Fruit fly (Drosophila melanogaster) whole organism, embryonic: ENCODE data around the gene bsf.

ENCODE experiments used
- CG10321 ChIP-seq: fragments of 200-800 bp; sonication (Bioruptor generic); IDR thresholded peaks from 2 replicates; pipeline ENCODE4 v1.3.6; 2022; ENCODE audit warnings: missing biosample characterization, missing genetic modification characterization
- CG11093 ChIP-seq: fragments of 200-800 bp; sonication (Bioruptor generic); IDR thresholded peaks from 3 replicates; pipeline ENCODE4 v1.3.6; 2022; ENCODE audit warnings: missing biosample characterization, missing genetic modification characterization
- CG13424 ChIP-seq: fragments of 200-800 bp; sonication (Bioruptor generic); optimal IDR thresholded peaks from 2 replicates; lab custom pipeline; 2019; ENCODE audit warnings: missing biosample characterization, mild to moderate bottlenecking, missing genetic modification characterization, moderate library complexity
- CG14014 ChIP-seq: fragments of 200-800 bp; sonication (Bioruptor generic); IDR thresholded peaks from 2 replicates; pipeline ENCODE4 v1.3.6; 2022; ENCODE audit warnings: missing biosample characterization, missing genetic modification characterization
- CG1603 ChIP-seq: fragments of 200-800 bp; sonication (Bioruptor generic); optimal IDR thresholded peaks from 2 replicates; lab custom pipeline; 2019; ENCODE audit warnings: missing biosample characterization, mild to moderate bottlenecking, missing genetic modification characterization, moderate library complexity
- CG18599 ChIP-seq: fragments of 200-800 bp; sonication (Bioruptor generic); optimal IDR thresholded peaks from 3 replicates; lab custom pipeline; 2017; ENCODE audit warnings: missing biosample characterization, missing genetic modification characterization, mild to moderate bottlenecking, moderate library complexity, missing genetic modification reagents
- CG18619 ChIP-seq: fragments of 200-800 bp; sonication (Bioruptor generic); optimal IDR thresholded peaks from 3 replicates; lab custom pipeline; 2017; ENCODE audit warnings: missing biosample characterization, mild to moderate bottlenecking, missing genetic modification characterization
- CG2875 ChIP-seq: fragments of 200-800 bp; sonication (Bioruptor generic); optimal IDR thresholded peaks from 2 replicates; lab custom pipeline; 2017; ENCODE audit warnings: missing biosample characterization, mild to moderate bottlenecking, missing genetic modification characterization, missing genetic modification reagents
- CG30020 ChIP-seq: fragments of 200-800 bp; optimal IDR thresholded peaks from 2 replicates; lab custom pipeline; 2019; ENCODE audit warnings: missing biosample characterization, mild to moderate bottlenecking, missing genetic modification characterization, moderate library complexity
- CG31388 ChIP-seq: fragments of 200-800 bp; sonication (Bioruptor generic); optimal IDR thresholded peaks from 2 replicates; lab custom pipeline; 2016; ENCODE audit warnings: missing biosample characterization, missing genetic modification characterization
- CG3995 ChIP-seq: fragments of 200-800 bp; sonication (Bioruptor generic); optimal IDR thresholded peaks from 3 replicates; lab custom pipeline; 2016; ENCODE audit warnings: missing biosample characterization, missing genetic modification characterization
- CG4282 ChIP-seq: fragments of 200-800 bp; sonication (Bioruptor generic); optimal IDR thresholded peaks from 2 replicates; lab custom pipeline; 2016; ENCODE audit warnings: missing biosample characterization, missing genetic modification characterization
- CG4424 ChIP-seq: fragments of 200-800 bp; sonication (Bioruptor generic); optimal IDR thresholded peaks from 3 replicates; lab custom pipeline; 2016; ENCODE audit warnings: missing biosample characterization, missing genetic modification characterization
- CG6175 ChIP-seq: fragments of 200-800 bp; sonication (Bioruptor generic); IDR thresholded peaks from 3 replicates; pipeline ENCODE4 v1.3.6; 2022; ENCODE audit warnings: missing biosample characterization, missing genetic modification characterization
- CG7271 ChIP-seq: fragments of 200-800 bp; sonication (Bioruptor generic); optimal IDR thresholded peaks from 2 replicates; lab custom pipeline; 2018; ENCODE audit warnings: missing biosample characterization, mild to moderate bottlenecking, missing genetic modification characterization, moderate library complexity
- CG7357 ChIP-seq: fragments of 200-800 bp; sonication (Bioruptor generic); IDR thresholded peaks from 3 replicates; pipeline ENCODE4 v1.3.6; 2022; ENCODE audit warnings: missing biosample characterization, missing genetic modification characterization
- CG9215 ChIP-seq: fragments of 200-800 bp; sonication (Bioruptor generic); IDR thresholded peaks from 2 replicates; pipeline ENCODE4 v1.3.6; 2022; ENCODE audit warnings: missing biosample characterization, missing genetic modification characterization
- CG9876 ChIP-seq: fragments of 200-800 bp; sonication (Bioruptor generic); optimal IDR thresholded peaks from 2 replicates; lab custom pipeline; 2016; ENCODE audit warnings: missing biosample characterization, missing genetic modification characterization
- CHES-1-like ChIP-seq: fragments of 200-800 bp; sonication (Bioruptor generic); optimal IDR thresholded peaks from 2 replicates; lab custom pipeline; 2016; ENCODE audit warnings: missing biosample characterization, missing genetic modification characterization
- CkIIα-i1 ChIP-seq: fragments of 200-800 bp; sonication (Bioruptor generic); IDR thresholded peaks from 2 replicates; pipeline ENCODE4 v1.3.6; 2022; ENCODE audit warnings: missing biosample characterization, missing genetic modification characterization
- Dp ChIP-seq: fragments of 200-800 bp; sonication (Bioruptor generic); optimal IDR thresholded peaks from 2 replicates; lab custom pipeline; 2018; ENCODE audit warnings: missing biosample characterization, mild to moderate bottlenecking, missing genetic modification characterization, moderate library complexity
- Elba2 ChIP-seq: fragments of 200-800 bp; sonication (Bioruptor generic); optimal IDR thresholded peaks from 3 replicates; lab custom pipeline; 2016; ENCODE audit warnings: missing biosample characterization, missing genetic modification characterization
- Fer1 ChIP-seq: fragments of 200-800 bp; sonication (Bioruptor generic); optimal IDR thresholded peaks from 2 replicates; lab custom pipeline; 2017; ENCODE audit warnings: missing biosample characterization, mild to moderate bottlenecking, missing genetic modification characterization
- Gug ChIP-seq: fragments of 200-800 bp; sonication (Bioruptor generic); IDR thresholded peaks from 4 replicates; pipeline ENCODE4 v1.3.6; 2022; ENCODE audit warnings: missing biosample characterization, missing genetic modification characterization
- H2.0 ChIP-seq: fragments of 200-800 bp; sonication (Bioruptor generic); IDR thresholded peaks from 2 replicates; pipeline ENCODE4 v1.3.6; 2022; ENCODE audit warnings: missing biosample characterization, missing genetic modification characterization
- Med ChIP-seq: fragments of 200-800 bp; sonication (Bioruptor generic); peaks from one replicate; lab custom pipeline; 2016; ENCODE audit warnings: missing biosample characterization, missing genetic modification characterization, mild to moderate bottlenecking, inconsistent platforms, moderate library complexity
- Meics ChIP-seq: fragments of 200-800 bp; sonication (Bioruptor generic); optimal IDR thresholded peaks from 2 replicates; lab custom pipeline; 2017; ENCODE audit warnings: missing biosample characterization, mild to moderate bottlenecking, missing genetic modification characterization
- Neu2 ChIP-seq: fragments of 200-800 bp; sonication (Bioruptor generic); optimal IDR thresholded peaks from 3 replicates; lab custom pipeline; 2016; ENCODE audit warnings: missing biosample characterization, missing genetic modification characterization, borderline replicate concordance
- Six4 ChIP-seq: fragments of 200-800 bp; sonication (Bioruptor generic); optimal IDR thresholded peaks from 2 replicates; lab custom pipeline; 2016; ENCODE audit warnings: missing biosample characterization, missing genetic modification characterization
- TFAM ChIP-seq: fragments of 200-800 bp; sonication (Bioruptor generic); optimal IDR thresholded peaks from 2 replicates; lab custom pipeline; 2017; ENCODE audit warnings: missing biosample characterization, missing genetic modification characterization, inconsistent platforms
- ab ChIP-seq: fragments of 200-800 bp; sonication (Bioruptor generic); optimal IDR thresholded peaks from 2 replicates; lab custom pipeline; 2016; ENCODE audit warnings: missing biosample characterization, missing genetic modification characterization
- br ChIP-seq: fragments of >200 bp; optimal IDR thresholded peaks from 2 replicates; lab custom pipeline; 2017
- cas ChIP-seq: fragments of 200-800 bp; sonication (Bioruptor generic); IDR thresholded peaks from 2 replicates; pipeline ENCODE4 v1.3.6; 2022; ENCODE audit warnings: missing biosample characterization, missing genetic modification characterization
- chif ChIP-seq, 2 experiments: fragments of 200-800 bp; sonication (Bioruptor generic); optimal IDR thresholded peaks; 3 replicates each; lab custom pipeline; 2016; ENCODE audit warnings: missing biosample characterization in 2 of 2, missing genetic modification characterization in 2 of 2
- ci ChIP-seq: fragments of 200-800 bp; sonication (Bioruptor generic); IDR thresholded peaks from 3 replicates; pipeline ENCODE4 v1.3.6; 2022; ENCODE audit warnings: missing biosample characterization, missing genetic modification characterization
- croc ChIP-seq: fragments of 200-800 bp; sonication (Bioruptor generic); conservative IDR thresholded peaks from 3 replicates; pipeline ENCODE4 v1.3.6; 2022; ENCODE audit warnings: missing biosample characterization, missing genetic modification characterization
- danr ChIP-seq: fragments of 200-800 bp; sonication (Bioruptor generic); IDR thresholded peaks from 2 replicates; pipeline ENCODE4 v1.3.6; 2022; ENCODE audit warnings: missing biosample characterization, missing genetic modification characterization
- disco-r ChIP-seq: fragments of 200-800 bp; sonication (Bioruptor generic); optimal IDR thresholded peaks from 2 replicates; lab custom pipeline; 2016; ENCODE audit warnings: missing biosample characterization, missing genetic modification characterization
- fu2 ChIP-seq: fragments of 200-800 bp; sonication (Bioruptor generic); optimal IDR thresholded peaks from 2 replicates; lab custom pipeline; 2016; ENCODE audit warnings: missing biosample characterization, missing genetic modification characterization
- gcm ChIP-seq: fragments of 200-800 bp; sonication (Bioruptor generic); optimal IDR thresholded peaks from 2 replicates; lab custom pipeline; 2019; ENCODE audit warnings: missing biosample characterization, mild to moderate bottlenecking, missing genetic modification characterization, moderate library complexity
- kni ChIP-seq: fragments of 200-800 bp; sonication (Bioruptor generic); optimal IDR thresholded peaks from 3 replicates; lab custom pipeline; 2017; ENCODE audit warnings: mild to moderate bottlenecking, missing biosample characterization, missing genetic modification reagents, missing genetic modification characterization
- knrl ChIP-seq: fragments of 200-800 bp; sonication (Bioruptor generic); IDR thresholded peaks from 3 replicates; pipeline ENCODE4 v1.3.6; 2022; ENCODE audit warnings: missing biosample characterization, missing genetic modification characterization; ENCODE audit not compliant: partially characterized antibody
- lab ChIP-seq: fragments of 200-800 bp; sonication (Bioruptor generic); optimal IDR thresholded peaks from 3 replicates; lab custom pipeline; 2017; ENCODE audit warnings: missing biosample characterization, missing genetic modification characterization, mild to moderate bottlenecking, moderate library complexity, missing genetic modification reagents
- mirr ChIP-seq: fragments of 200-800 bp; sonication (Bioruptor generic); optimal IDR thresholded peaks from 3 replicates; lab custom pipeline; 2018; ENCODE audit warnings: missing biosample characterization, mild to moderate bottlenecking, missing genetic modification characterization
- mld ChIP-seq: fragments of 200-800 bp; sonication (Bioruptor generic); IDR thresholded peaks from 3 replicates; pipeline ENCODE4 v1.3.6; 2022; ENCODE audit warnings: missing biosample characterization, missing genetic modification characterization; ENCODE audit not compliant: partially characterized antibody
- pho ChIP-seq: fragments of 200-800 bp; sonication (Bioruptor generic); optimal IDR thresholded peaks from 2 replicates; lab custom pipeline; 2016; ENCODE audit warnings: missing biosample characterization, missing genetic modification characterization
- phol ChIP-seq: fragments of 200-800 bp; sonication (Bioruptor generic); optimal IDR thresholded peaks from 3 replicates; lab custom pipeline; 2018; ENCODE audit warnings: missing biosample characterization, mild to moderate bottlenecking, missing genetic modification characterization, moderate library complexity
- sd ChIP-seq: fragments of 200-800 bp; sonication (Bioruptor generic); optimal IDR thresholded peaks from 3 replicates; lab custom pipeline; 2018; ENCODE audit warnings: missing biosample characterization, mild to moderate bottlenecking, missing genetic modification characterization, moderate library complexity
- sens-2 ChIP-seq: fragments of 200-800 bp; sonication (Bioruptor generic); IDR thresholded peaks from 2 replicates; pipeline ENCODE4 v1.3.6; 2022; ENCODE audit warnings: missing biosample characterization, missing genetic modification characterization
- sr ChIP-seq: fragments of 200-800 bp; sonication (Bioruptor generic); IDR thresholded peaks from 3 replicates; pipeline ENCODE4 v1.3.6; 2022; ENCODE audit warnings: missing biosample characterization, missing genetic modification characterization
- tio ChIP-seq: fragments of 200-800 bp; sonication (Bioruptor generic); optimal IDR thresholded peaks from 2 replicates; lab custom pipeline; 2017; ENCODE audit warnings: missing biosample characterization, missing genetic modification characterization, inconsistent platforms
- zfh1 ChIP-seq: fragments of 200-800 bp; sonication (Bioruptor generic); IDR thresholded peaks from 3 replicates; pipeline ENCODE4 v1.3.6; 2022; ENCODE audit warnings: missing biosample characterization, missing genetic modification characterization

Gene bsf

dm6 chr2L:18441220-18441619, 13.2 kb downstream of the bsf start (continued):
- TF ChIP-seq croc (GFP tag; lab: Robert Waterston, UW) (no peak), ab (no peak), TFAM (no peak), CG6175 (GFP tag; lab: Robert Waterston, UW) (no peak), lab (GFP tag; lab: Kevin White, UChicago) (peak; percentile 19), sr (GFP tag; lab: Robert Waterston, UW) (no peak), fu2 (GFP tag; lab: Kevin White, UChicago) (peak; percentile 28), H2.0 (no peak), CG30020 (tag; lab: Kevin White, UChicago) (no peak), Gug (GFP tag; lab: Robert Waterston, UW) (no peak), cas (GFP tag; lab: Robert Waterston, UW) (no peak), phol (tag; lab: Kevin White, UChicago) (peak; percentile 13), Neu2 (GFP tag; lab: Kevin White, UChicago) (no peak), Elba2 (GFP tag; lab: Kevin White, UChicago) (no peak), pho (GFP tag; lab: Kevin White, UChicago) (no peak), CG3995 (GFP tag; lab: Kevin White, UChicago) (no peak), CG7357 (GFP tag; lab: Robert Waterston, UW) (no peak), knrl (GFP tag; lab: Robert Waterston, UW) (peak; percentile 65), ci (GFP tag; lab: Robert Waterston, UW) (no peak), Dp (no peak), CG11093 (GFP tag; lab: Robert Waterston, UW) (no peak), CkIIα-i1 (GFP tag; lab: Robert Waterston, UW) (no peak), br (lab: Kevin White, UChicago) (no peak), Six4 (no peak), chif (GFP tag; optimal IDR thresholded peaks at IDR 0.05; lab: Kevin White, UChicago) (no peak), zfh1 (GFP tag; lab: Robert Waterston, UW) (peak; percentile 70; the same call in 2 of the 3 replicates), kni (GFP tag; lab: Kevin White, UChicago) (no peak), mld (GFP tag; lab: Robert Waterston, UW) (no peak), disco-r (GFP tag; lab: Kevin White, UChicago) (no peak), CG14014 (peak; percentile 24; the same call in 1 of the 2 replicates), CG4424 (GFP tag; lab: Kevin White, UChicago) (peak; percentile 16), CG10321 (GFP tag; lab: Robert Waterston, UW) (peak; percentile 15; the same call in 1 of the 2 replicates), Med (GFP tag; lab: Kevin White, UChicago) (peak; percentile 87), CG13424 (tag; lab: Kevin White, UChicago) (no peak), gcm (no peak), CG7271 (tag; lab: Kevin White, UChicago) (no peak), Fer1 (GFP tag; lab: Kevin White, UChicago) (no peak), CG9215 (GFP tag; lab: Robert Waterston, UW) (no peak), CG31388 (GFP tag; lab: Kevin White, UChicago) (no peak), CG18599 (GFP tag; lab: Kevin White, UChicago) (no peak), tio (GFP tag; lab: Kevin White, UChicago) (peak; percentile 4), CG2875 (GFP tag; lab: Kevin White, UChicago) (peak; percentile 17), sens-2 (GFP tag; lab: Robert Waterston, UW) (no peak), Meics (GFP tag; lab: Kevin White, UChicago) (no peak), mirr (GFP tag; lab: Kevin White, UChicago) (no peak), CHES-1-like (no peak), CG18619 (GFP tag; lab: Kevin White, UChicago) (no peak), CG4282 (no peak), CG1603 (tag; lab: Kevin White, UChicago) (peak; percentile 4), danr (GFP tag; lab: Robert Waterston, UW) (no peak), sd (no peak), CG9876 (GFP tag; lab: Kevin White, UChicago) (no peak)
